Worm (Caenorhabditis elegans) whole organism, mixed stage, embryonic: ENCODE results near the gene C48B4.10.

Source experiments
- M03D4.4 ChIP-seq: sonication (generic microtip); optimal IDR thresholded peaks from 2 replicates; lab custom pipeline; 2017; ENCODE audit warnings: mild to moderate bottlenecking, missing genetic modification characterization, missing compliant biosample characterization
- bed-3 ChIP-seq: fragments of 200-800 bp; sonication (Bioruptor generic); optimal IDR thresholded peaks from 3 replicates; lab custom pipeline; 2018; ENCODE audit warnings: mild to moderate bottlenecking, missing genetic modification characterization, moderate library complexity, missing compliant biosample characterization
- blmp-1 ChIP-seq: fragments of 150-350 bp; optimal IDR thresholded peaks from 2 replicates; lab custom pipeline; 2014; ENCODE audit warnings: missing biosample characterization, missing genetic modification characterization
- ceh-39 ChIP-seq: fragments of 150-350 bp; optimal IDR thresholded peaks from 2 replicates; lab custom pipeline; 2014; ENCODE audit warnings: missing biosample characterization, missing genetic modification characterization
- ceh-43 ChIP-seq: fragments of 200-800 bp; sonication (Bioruptor generic); optimal IDR thresholded peaks from 2 replicates; lab custom pipeline; 2018; ENCODE audit warnings: mild to moderate bottlenecking, missing genetic modification characterization, moderate library complexity, missing compliant biosample characterization
- ceh-83 ChIP-seq: fragments of 200-800 bp; sonication (Bioruptor generic); optimal IDR thresholded peaks from 2 replicates; lab custom pipeline; 2018; ENCODE audit warnings: mild to moderate bottlenecking, missing genetic modification characterization, missing compliant biosample characterization
- ces-1 ChIP-seq: fragments of 150-350 bp; optimal IDR thresholded peaks from 2 replicates; lab custom pipeline; 2014; ENCODE audit warnings: missing biosample characterization, missing genetic modification reagents, missing genetic modification characterization
- cnd-1 ChIP-seq: fragments of 200-800 bp; sonication (Bioruptor generic); optimal IDR thresholded peaks from 2 replicates; lab custom pipeline; 2018; ENCODE audit warnings: mild to moderate bottlenecking, missing genetic modification characterization, missing compliant biosample characterization
- elt-1 ChIP-seq: sonication (generic microtip); optimal IDR thresholded peaks from 2 replicates; lab custom pipeline; 2017; ENCODE audit warnings: missing genetic modification characterization, mild to moderate bottlenecking, missing compliant biosample characterization, antibody characterized with exemption, moderate library complexity, borderline replicate concordance; ENCODE audit not compliant: insufficient read depth
- elt-3 ChIP-seq: fragments of 150-350 bp; optimal IDR thresholded peaks from 2 replicates; lab custom pipeline; 2014; ENCODE audit warnings: missing biosample characterization, missing genetic modification characterization
- flh-1 ChIP-seq: fragments of 200-800 bp; sonication (Bioruptor generic); optimal IDR thresholded peaks from 2 replicates; lab custom pipeline; 2018; ENCODE audit warnings: mild to moderate bottlenecking, missing genetic modification characterization, moderate library complexity, missing compliant biosample characterization
- ham-2 ChIP-seq: fragments of 200-800 bp; sonication (Bioruptor generic); optimal IDR thresholded peaks from 2 replicates; lab custom pipeline; 2018; ENCODE audit warnings: mild to moderate bottlenecking, missing genetic modification characterization, missing compliant biosample characterization
- hlh-1 ChIP-seq: fragments of 150-350 bp; optimal IDR thresholded peaks from 2 replicates; lab custom pipeline; 2014; ENCODE audit warnings: missing biosample characterization, missing genetic modification reagents, missing genetic modification characterization
- lin-13 ChIP-seq: fragments of 150-350 bp; optimal IDR thresholded peaks from 2 replicates; lab custom pipeline; 2014; ENCODE audit warnings: missing biosample characterization, missing genetic modification characterization
- lin-32 ChIP-seq: fragments of 200-800 bp; sonication (Bioruptor generic); optimal IDR thresholded peaks from 2 replicates; lab custom pipeline; 2018; ENCODE audit warnings: mild to moderate bottlenecking, missing genetic modification characterization, missing compliant biosample characterization
- lsy-2 ChIP-seq: fragments of 150-350 bp; optimal IDR thresholded peaks from 2 replicates; lab custom pipeline; 2014; ENCODE audit warnings: missing biosample characterization, missing genetic modification characterization
- mab-5 ChIP-seq: fragments of 150-350 bp; optimal IDR thresholded peaks from 2 replicates; lab custom pipeline; 2014; ENCODE audit warnings: missing biosample characterization, missing genetic modification characterization
- mep-1 ChIP-seq: fragments of 150-350 bp; optimal IDR thresholded peaks from 2 replicates; lab custom pipeline; 2017; ENCODE audit warnings: missing biosample characterization, missing genetic modification reagents, missing genetic modification characterization, inconsistent platforms
- mls-2 ChIP-seq: sonication (generic microtip); optimal IDR thresholded peaks from 2 replicates; lab custom pipeline; 2016; ENCODE audit warnings: mild to moderate bottlenecking, missing genetic modification characterization, moderate library complexity, missing compliant biosample characterization
- nhr-12 ChIP-seq: fragments of 150-350 bp; optimal IDR thresholded peaks from 2 replicates; lab custom pipeline; 2014; ENCODE audit warnings: missing biosample characterization, missing genetic modification characterization
- nhr-2 ChIP-seq: fragments of 150-350 bp; optimal IDR thresholded peaks from 2 replicates; lab custom pipeline; 2014; ENCODE audit warnings: missing biosample characterization, missing genetic modification characterization
- nhr-28 ChIP-seq: fragments of 150-350 bp; optimal IDR thresholded peaks from 2 replicates; lab custom pipeline; 2014; ENCODE audit warnings: missing biosample characterization, missing genetic modification characterization
- nhr-76 ChIP-seq: sonication (generic microtip); optimal IDR thresholded peaks from 2 replicates; lab custom pipeline; 2017; ENCODE audit warnings: missing biosample characterization, missing genetic modification characterization
- pha-4 ChIP-seq: fragments of 150-350 bp; optimal IDR thresholded peaks from 2 replicates; lab custom pipeline; 2018; ENCODE audit warnings: missing biosample characterization, missing genetic modification reagents, missing genetic modification characterization
- sem-2 ChIP-seq: fragments of 200-800 bp; sonication (Bioruptor generic); optimal IDR thresholded peaks from 2 replicates; lab custom pipeline; 2018; ENCODE audit warnings: mild to moderate bottlenecking, missing genetic modification characterization, missing compliant biosample characterization
- snpc-4 ChIP-seq: fragments of 150-350 bp; optimal IDR thresholded peaks from 2 replicates; lab custom pipeline; 2014; ENCODE audit warnings: missing biosample characterization, missing genetic modification characterization
- sptf-1 ChIP-seq: sonication (generic microtip); optimal IDR thresholded peaks from 2 replicates; lab custom pipeline; 2017; ENCODE audit warnings: mild to moderate bottlenecking, missing genetic modification characterization, moderate library complexity, missing compliant biosample characterization
- tbx-8 ChIP-seq: fragments of 200-800 bp; sonication (Bioruptor generic); optimal IDR thresholded peaks from 2 replicates; lab custom pipeline; 2018; ENCODE audit warnings: mild to moderate bottlenecking, missing genetic modification characterization, moderate library complexity, missing compliant biosample characterization
- unc-120 ChIP-seq: sonication (generic microtip); optimal IDR thresholded peaks from 2 replicates; lab custom pipeline; 2017; ENCODE audit warnings: missing genetic modification characterization, missing compliant biosample characterization; ENCODE audit not compliant: poor library complexity, severe bottlenecking
- unc-39 ChIP-seq: fragments of 150-350 bp; optimal IDR thresholded peaks from 2 replicates; lab custom pipeline; 2014; ENCODE audit warnings: missing biosample characterization, missing genetic modification characterization
- unc-62 ChIP-seq: fragments of 150-350 bp; optimal IDR thresholded peaks from 2 replicates; lab custom pipeline; 2014; ENCODE audit warnings: missing biosample characterization, missing genetic modification reagents, missing genetic modification characterization
- zip-8 ChIP-seq: fragments of 150-350 bp; optimal IDR thresholded peaks from 2 replicates; lab custom pipeline; 2014; ENCODE audit warnings: missing biosample characterization, missing genetic modification characterization
- ztf-11 ChIP-seq: fragments of 150-350 bp; optimal IDR thresholded peaks from 2 replicates; lab custom pipeline; 2014; ENCODE audit warnings: missing biosample characterization, missing genetic modification characterization

Gene C48B4.10

DNA sequence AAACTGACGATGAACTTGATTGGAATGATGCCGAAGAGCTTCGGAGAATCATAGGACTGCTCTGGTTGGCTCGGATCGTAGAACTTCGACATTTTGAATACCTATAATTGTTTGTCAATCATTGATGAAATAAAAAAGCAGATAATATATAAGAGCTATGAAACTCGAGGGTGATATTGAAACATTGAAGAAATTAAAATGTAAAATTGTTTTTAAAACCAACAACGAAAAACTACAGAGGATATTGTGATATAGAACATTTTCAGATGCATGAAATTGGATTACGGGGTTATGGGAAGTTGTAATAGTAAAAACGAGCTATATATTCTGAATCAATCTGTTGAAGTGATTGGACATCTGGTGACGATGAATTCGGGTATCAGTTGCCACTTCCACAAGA lies at the start of gene C48B4.10:
TSS of gene C48B4.10 (minus strand) at position 101 of the 400 bp plus-strand sequence.
- TF ChIP-seq unc-120: no peak
- no peak for TF ChIP-seq ceh-43 (GFP tag; lab: Kevin White, UChicago)
- TF ChIP-seq mep-1: no peak
- no peak for TF ChIP-seq lin-32 (GFP tag; lab: Kevin White, UChicago)
- no peak for TF ChIP-seq mab-5 (tag; lab: Kevin White, UChicago)
- TF ChIP-seq hlh-1: no peak
- no peak for TF ChIP-seq flh-1 (GFP tag; lab: Kevin White, UChicago)
- no peak for TF ChIP-seq zip-8
- no peak for TF ChIP-seq ztf-11 (tag; lab: Kevin White, UChicago)
- no peak for TF ChIP-seq bed-3 (GFP tag; lab: Kevin White, UChicago)
- no peak for TF ChIP-seq nhr-76 (tag; lab: Kevin White, UChicago)
- TF ChIP-seq elt-1 (tag; lab: Kevin White, UChicago): no peak

ce11 chrIII:9612097-9612496 lies 47.8 kb upstream of the C48B4.10 start, which contains the start of gene bbs-4:
Gene bbs-4 (minus strand): TSS chrIII:9612197.
- no peak for TF ChIP-seq ceh-83 (GFP tag; lab: Kevin White, UChicago)
- TF ChIP-seq ceh-39 (tag; lab: Kevin White, UChicago): no peak
- no peak for TF ChIP-seq unc-39 (tag; lab: Kevin White, UChicago)
- no peak for TF ChIP-seq sem-2 (GFP tag; lab: Kevin White, UChicago)
- TF ChIP-seq lin-32 (GFP tag; lab: Kevin White, UChicago): no peak
- TF ChIP-seq elt-3: no peak
- no peak for TF ChIP-seq bed-3 (GFP tag; lab: Kevin White, UChicago)
- TF ChIP-seq nhr-28 (tag; lab: Kevin White, UChicago): no peak
- no peak for TF ChIP-seq pha-4 (tag; lab: Kevin White, UChicago)
- no peak for TF ChIP-seq hlh-1
- TF ChIP-seq mab-5 (tag; lab: Kevin White, UChicago): no peak
- no peak for TF ChIP-seq tbx-8
- TF ChIP-seq sptf-1: no peak
- TF ChIP-seq ham-2: no peak
- no peak for TF ChIP-seq lsy-2
- no peak for TF ChIP-seq cnd-1 (tag; lab: Kevin White, UChicago)
- TF ChIP-seq mep-1: no peak
- no peak for TF ChIP-seq elt-1 (tag; lab: Kevin White, UChicago)
- TF ChIP-seq unc-62 (GFP tag; lab: Kevin White, UChicago): no peak

DNA sequence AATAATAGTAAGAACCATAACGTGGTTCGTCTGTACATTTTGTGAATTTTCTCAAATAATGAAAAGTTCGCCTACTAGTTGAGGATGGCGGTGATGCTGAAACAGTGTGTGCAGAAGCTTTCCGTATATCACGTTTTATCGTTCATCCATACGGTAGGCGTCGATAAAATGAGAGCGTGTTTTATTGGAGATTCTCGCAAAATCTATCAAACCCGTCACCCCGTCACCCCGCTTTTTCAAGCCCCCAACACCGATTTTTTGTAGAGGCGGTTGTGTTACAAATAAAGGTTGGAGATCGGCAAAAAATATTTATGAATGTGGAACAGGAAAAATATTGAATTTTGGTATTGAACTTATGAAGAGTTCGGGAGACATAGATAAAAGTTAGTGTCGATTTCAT lies 44.3 kb upstream of the C48B4.10 start, which contains the start of gene clec-161:
TSS of gene clec-161 (minus strand) at position 101 of the 400 bp plus-strand sequence.
- TF ChIP-seq lsy-2 (no peak), ztf-11 (tag; lab: Kevin White, UChicago) (no peak), unc-120 (no peak), sptf-1 (no peak), blmp-1 (tag; lab: Kevin White, UChicago) (no peak), mls-2 (tag; lab: Kevin White, UChicago) (no peak), elt-3 (no peak), ceh-83 (GFP tag; lab: Kevin White, UChicago) (no peak), cnd-1 (tag; lab: Kevin White, UChicago) (no peak), ces-1 (GFP tag; lab: Kevin White, UChicago) (no peak), ceh-43 (GFP tag; lab: Kevin White, UChicago) (no peak), nhr-28 (tag; lab: Kevin White, UChicago) (no peak), tbx-8 (no peak), snpc-4 (no peak), lin-32 (GFP tag; lab: Kevin White, UChicago) (no peak)

DNA sequence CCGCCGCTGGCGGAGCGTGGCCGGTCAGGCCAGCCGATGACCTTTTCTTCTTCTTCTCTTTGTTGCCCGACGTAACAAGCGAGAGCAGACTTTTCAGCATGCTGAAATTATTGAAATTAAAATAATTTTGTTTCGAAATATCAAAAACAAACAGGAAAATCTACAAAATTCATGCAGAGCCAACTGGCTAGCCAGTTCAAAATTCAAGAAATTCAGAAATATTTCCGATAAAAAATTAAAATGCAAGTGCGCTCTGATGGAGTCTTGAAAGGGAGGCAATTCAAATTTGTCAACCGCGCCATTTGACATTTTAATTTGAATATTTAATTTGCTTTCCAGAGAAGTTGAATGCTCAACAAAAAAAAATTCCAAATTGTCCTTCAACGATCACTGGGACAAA lies 36.3 kb upstream of the C48B4.10 start, which contains the start of gene F58A4.2:
TSS of gene F58A4.2 (minus strand) at position 101 of the 400 bp plus-strand sequence.
- TF ChIP-seq ham-2: no peak
- TF ChIP-seq nhr-2 (tag; lab: Kevin White, UChicago): no peak
- TF ChIP-seq nhr-12: no peak
- no peak for TF ChIP-seq lin-32 (GFP tag; lab: Kevin White, UChicago)
- TF ChIP-seq mab-5 (tag; lab: Kevin White, UChicago): no peak
- no peak for TF ChIP-seq elt-1 (tag; lab: Kevin White, UChicago)
- no peak for TF ChIP-seq lin-13
- no peak for TF ChIP-seq cnd-1 (tag; lab: Kevin White, UChicago)
- no peak for TF ChIP-seq nhr-76 (tag; lab: Kevin White, UChicago)
- TF ChIP-seq M03D4.4 (tag; lab: Kevin White, UChicago): no peak
- TF ChIP-seq, all 35 proteins: peak for 0
